Fruit fly (Drosophila melanogaster) whole organism, pupa: ENCODE results near the gene CG10628.

Source experiments
- CG14655 ChIP-seq: fragments of 200-800 bp; sonication (Bioruptor generic); optimal IDR thresholded peaks from 3 replicates; lab custom pipeline; 2017; ENCODE audit warnings: mild to moderate bottlenecking, missing biosample characterization, missing genetic modification reagents, missing genetic modification characterization
- CG34367 ChIP-seq: fragments of 200-800 bp; sonication (Bioruptor generic); optimal IDR thresholded peaks from 2 replicates; lab custom pipeline; 2018; ENCODE audit warnings: missing biosample characterization, mild to moderate bottlenecking, missing genetic modification characterization
- Ets98B ChIP-seq: fragments of 200-800 bp; sonication (Bioruptor generic); IDR thresholded peaks from 2 replicates; pipeline ENCODE4 v1.3.6; 2022; ENCODE audit warnings: missing biosample characterization, missing genetic modification characterization
- Pif1B ChIP-seq: fragments of 200-800 bp; sonication (Bioruptor generic); optimal IDR thresholded peaks from 3 replicates; lab custom pipeline; 2016; ENCODE audit warnings: missing biosample characterization, missing genetic modification characterization
- Snoo ChIP-seq: fragments of 200-800 bp; sonication (Bioruptor generic); optimal IDR thresholded peaks from 3 replicates; lab custom pipeline; 2017; ENCODE audit warnings: missing biosample characterization, mild to moderate bottlenecking, missing genetic modification characterization, inconsistent platforms

- TF ChIP-seq CG14655 (GFP tag; lab: Kevin White, UChicago): no peak
- TF ChIP-seq Snoo: no peak
- TF ChIP-seq CG34367 (tag; lab: Kevin White, UChicago): no peak
- no peak for TF ChIP-seq Pif1B
- no peak for TF ChIP-seq Ets98B
These were observed 42.3 kb upstream of the CG10628 start for dm6 chr2L:19800703-19801102.
